Fruit fly (Drosophila melanogaster) whole organism, prepupa: ENCODE data around the gene mRF1.

Source experiments
- Blimp-1 ChIP-seq: fragments of 200-800 bp; sonication (Bioruptor generic); optimal IDR thresholded peaks from 3 replicates; lab custom pipeline; 2017; ENCODE audit warnings: missing biosample characterization, missing genetic modification characterization, mild to moderate bottlenecking, moderate library complexity, missing genetic modification reagents
- CG10669 ChIP-seq: fragments of 200-800 bp; sonication (Bioruptor generic); optimal IDR thresholded peaks from 3 replicates; lab custom pipeline; 2018; ENCODE audit warnings: missing biosample characterization, mild to moderate bottlenecking, missing genetic modification characterization, moderate library complexity
- CG11294 ChIP-seq: fragments of 200-800 bp; sonication (Bioruptor generic); IDR thresholded peaks from 2 replicates; pipeline ENCODE4 v1.3.6; 2022; ENCODE audit warnings: missing biosample characterization, missing genetic modification characterization
- CG11762 ChIP-seq: fragments of 200-800 bp; sonication (Bioruptor generic); optimal IDR thresholded peaks from 3 replicates; lab custom pipeline; 2016; ENCODE audit warnings: missing biosample characterization, missing genetic modification characterization; ENCODE audit not compliant: insufficient read depth
- CG11902 ChIP-seq: fragments of 200-800 bp; sonication (Bioruptor generic); optimal IDR thresholded peaks from 3 replicates; lab custom pipeline; 2016; ENCODE audit warnings: missing biosample characterization, missing genetic modification characterization
- CG15336 ChIP-seq: fragments of 200-800 bp; sonication (Bioruptor generic); IDR thresholded peaks from 2 replicates; pipeline ENCODE4 v1.3.6; 2022; ENCODE audit warnings: missing biosample characterization, missing genetic modification characterization
- CG1621 ChIP-seq: fragments of 200-800 bp; sonication (Bioruptor generic); optimal IDR thresholded peaks from 3 replicates; lab custom pipeline; 2018; ENCODE audit warnings: missing biosample characterization, mild to moderate bottlenecking, missing genetic modification characterization
- CG16779 ChIP-seq: fragments of 200-800 bp; sonication (Bioruptor generic); optimal IDR thresholded peaks from 3 replicates; lab custom pipeline; 2017; ENCODE audit warnings: missing biosample characterization, mild to moderate bottlenecking, missing genetic modification characterization
- CG3032 ChIP-seq: fragments of 200-800 bp; optimal IDR thresholded peaks from 2 replicates; lab custom pipeline; 2019; ENCODE audit warnings: missing biosample characterization, mild to moderate bottlenecking, missing genetic modification characterization, moderate library complexity
- CG31627 ChIP-seq: fragments of 200-800 bp; sonication (Bioruptor generic); optimal IDR thresholded peaks from 3 replicates; lab custom pipeline; 2016; ENCODE audit warnings: missing biosample characterization, missing genetic modification characterization
- CG32006 ChIP-seq: fragments of 200-800 bp; sonication (Bioruptor generic); optimal IDR thresholded peaks from 3 replicates; lab custom pipeline; 2017; ENCODE audit warnings: missing biosample characterization, mild to moderate bottlenecking, missing genetic modification characterization
- CG34406 ChIP-seq: fragments of 200-800 bp; sonication (Bioruptor generic); optimal IDR thresholded peaks from 3 replicates; lab custom pipeline; 2016; ENCODE audit warnings: missing biosample characterization, missing genetic modification characterization
- CG6163 ChIP-seq: fragments of 200-800 bp; sonication (Bioruptor generic); IDR thresholded peaks from 3 replicates; pipeline ENCODE4 v1.3.6; 2022; ENCODE audit warnings: missing biosample characterization, missing genetic modification characterization
- CG6276 ChIP-seq: fragments of 200-800 bp; sonication (Bioruptor generic); optimal IDR thresholded peaks from 2 replicates; lab custom pipeline; 2017; ENCODE audit warnings: missing biosample characterization, mild to moderate bottlenecking, missing genetic modification characterization
- CG6792 ChIP-seq: fragments of 200-800 bp; sonication (Bioruptor generic); optimal IDR thresholded peaks from 3 replicates; lab custom pipeline; 2016; ENCODE audit warnings: missing biosample characterization, missing genetic modification characterization
- CG6808 ChIP-seq: fragments of 200-800 bp; sonication (Bioruptor generic); optimal IDR thresholded peaks from 3 replicates; lab custom pipeline; 2017; ENCODE audit warnings: missing biosample characterization, missing genetic modification characterization, mild to moderate bottlenecking, moderate library complexity, missing genetic modification reagents
- CG6854 ChIP-seq: fragments of 200-800 bp; sonication (Bioruptor generic); optimal IDR thresholded peaks from 2 replicates; lab custom pipeline; 2017; ENCODE audit warnings: missing biosample characterization, mild to moderate bottlenecking, missing genetic modification characterization
- CG7368 ChIP-seq: fragments of 200-800 bp; sonication (Bioruptor generic); optimal IDR thresholded peaks from 3 replicates; lab custom pipeline; 2016; ENCODE audit warnings: missing biosample characterization, missing genetic modification characterization
- CG8119 ChIP-seq: fragments of 200-800 bp; sonication (Bioruptor generic); IDR thresholded peaks from 3 replicates; pipeline ENCODE4 v1.3.6; 2022; ENCODE audit warnings: missing biosample characterization, missing genetic modification characterization
- CG8319 ChIP-seq: fragments of 200-800 bp; sonication (Bioruptor generic); optimal IDR thresholded peaks from 3 replicates; lab custom pipeline; 2016; ENCODE audit warnings: missing biosample characterization, missing genetic modification characterization
- CG9139 ChIP-seq: fragments of 200-800 bp; sonication (Bioruptor generic); optimal IDR thresholded peaks from 3 replicates; lab custom pipeline; 2017; ENCODE audit warnings: missing biosample characterization, mild to moderate bottlenecking, missing genetic modification characterization
- Eip78C ChIP-seq: fragments of 200-800 bp; sonication (Bioruptor generic); peaks from one replicate; lab custom pipeline; 2016; ENCODE audit warnings: missing biosample characterization, missing genetic modification characterization
- Eip93F ChIP-seq: fragments of 200-800 bp; sonication (Bioruptor generic); optimal IDR thresholded peaks from 2 replicates; lab custom pipeline; 2016; ENCODE audit warnings: missing biosample characterization, mild to moderate bottlenecking, missing genetic modification characterization
- Ets21C ChIP-seq: fragments of 200-800 bp; sonication (Bioruptor generic); optimal IDR thresholded peaks from 3 replicates; lab custom pipeline; 2016; ENCODE audit warnings: missing biosample characterization, missing genetic modification characterization
- Gug ChIP-seq: fragments of 200-800 bp; sonication (Bioruptor generic); IDR thresholded peaks from 2 replicates; pipeline ENCODE4 v1.3.6; 2022; ENCODE audit warnings: missing biosample characterization, missing genetic modification characterization
- Hr38 ChIP-seq: sonication (Bioruptor generic); optimal IDR thresholded peaks from 2 replicates; lab custom pipeline; 2016; ENCODE audit warnings: missing biosample characterization, missing genetic modification characterization
- Hr39 ChIP-seq: fragments of 200-800 bp; sonication (Bioruptor generic); optimal IDR thresholded peaks from 2 replicates; lab custom pipeline; 2016; ENCODE audit warnings: missing biosample characterization, missing genetic modification characterization
- Hr4 ChIP-seq: fragments of 200-800 bp; sonication (Bioruptor generic); optimal IDR thresholded peaks from 3 replicates; lab custom pipeline; 2016; ENCODE audit warnings: missing biosample characterization, missing genetic modification characterization
- Met ChIP-seq: fragments of 200-800 bp; sonication (Bioruptor generic); optimal IDR thresholded peaks from 3 replicates; lab custom pipeline; 2016; ENCODE audit warnings: missing biosample characterization, missing genetic modification characterization
- OdsH ChIP-seq: fragments of 200-800 bp; sonication (Bioruptor generic); optimal IDR thresholded peaks from 3 replicates; lab custom pipeline; 2016; ENCODE audit warnings: missing biosample characterization, missing genetic modification characterization
- Smox ChIP-seq: fragments of 200-800 bp; sonication (Bioruptor generic); optimal IDR thresholded peaks from 3 replicates; lab custom pipeline; 2016; ENCODE audit warnings: missing biosample characterization, missing genetic modification characterization
- Sox102F ChIP-seq: fragments of 200-800 bp; sonication (Bioruptor generic); optimal IDR thresholded peaks from 2 replicates; lab custom pipeline; 2016; ENCODE audit warnings: missing biosample characterization, mild to moderate bottlenecking, missing genetic modification characterization
- Sox14 ChIP-seq: fragments of 200-800 bp; sonication (Bioruptor generic); optimal IDR thresholded peaks from 3 replicates; lab custom pipeline; 2016; ENCODE audit warnings: missing biosample characterization, missing genetic modification characterization
- Sox15 ChIP-seq: fragments of 200-800 bp; sonication (Bioruptor generic); optimal IDR thresholded peaks from 3 replicates; lab custom pipeline; 2016; ENCODE audit warnings: missing biosample characterization, missing genetic modification characterization
- cyc ChIP-seq: fragments of 200-800 bp; sonication (Bioruptor generic); optimal IDR thresholded peaks from 3 replicates; lab custom pipeline; 2016; ENCODE audit warnings: missing biosample characterization, missing genetic modification characterization
- dac ChIP-seq: fragments of 200-800 bp; sonication (Bioruptor generic); optimal IDR thresholded peaks from 2 replicates; lab custom pipeline; 2017; ENCODE audit warnings: missing biosample characterization, mild to moderate bottlenecking, missing genetic modification characterization
- dsx ChIP-seq: fragments of 200-800 bp; optimal IDR thresholded peaks from 3 replicates; lab custom pipeline; 2019; ENCODE audit warnings: missing biosample characterization, mild to moderate bottlenecking, missing genetic modification characterization, moderate library complexity; ENCODE audit not compliant: poor library complexity, severe bottlenecking
- eg ChIP-seq: fragments of 200-800 bp; sonication (Bioruptor generic); IDR thresholded peaks from 3 replicates; pipeline ENCODE4 v1.3.6; 2022; ENCODE audit warnings: missing biosample characterization, missing genetic modification characterization
- esn ChIP-seq: fragments of 200-800 bp; sonication (Bioruptor generic); optimal IDR thresholded peaks from 2 replicates; lab custom pipeline; 2016; ENCODE audit warnings: missing biosample characterization, mild to moderate bottlenecking, missing genetic modification characterization, moderate library complexity
- lz ChIP-seq: fragments of 200-800 bp; sonication (Bioruptor generic); optimal IDR thresholded peaks from 3 replicates; lab custom pipeline; 2016; ENCODE audit warnings: missing biosample characterization, missing genetic modification characterization
- net ChIP-seq: fragments of 200-800 bp; sonication (Bioruptor generic); optimal IDR thresholded peaks from 3 replicates; lab custom pipeline; 2016; ENCODE audit warnings: missing biosample characterization, missing genetic modification characterization
- pdm3 ChIP-seq: fragments of 200-800 bp; sonication (Bioruptor generic); optimal IDR thresholded peaks from 3 replicates; lab custom pipeline; 2016; ENCODE audit warnings: missing biosample characterization, missing genetic modification characterization
- svp ChIP-seq: fragments of 200-800 bp; sonication (Bioruptor generic); peaks from one replicate; lab custom pipeline; 2016; ENCODE audit warnings: missing biosample characterization, missing genetic modification characterization
- vri ChIP-seq: fragments of 200-800 bp; sonication (Bioruptor generic); optimal IDR thresholded peaks from 3 replicates; lab custom pipeline; 2016; ENCODE audit warnings: missing biosample characterization, mild to moderate bottlenecking, missing genetic modification characterization

The mRF1 gene

dm6 chr2L:13191894-13192293 lies 27.9 kb upstream of the mRF1 start, which contains the start of the genes CG16974 and Edem2 (continued):
- TF ChIP-seq Hr38 (GFP tag; lab: Kevin White, UChicago) (no peak), CG10669 (GFP tag; lab: Kevin White, UChicago) (no peak), CG8119 (GFP tag; lab: Robert Waterston, UW) (peak; percentile 37; the same call in 1 of the 3 replicates), Sox14 (GFP tag; lab: Kevin White, UChicago) (no peak), Smox (GFP tag; lab: Kevin White, UChicago) (no peak), CG32006 (no peak), Eip78C (GFP tag; lab: Kevin White, UChicago) (no peak), CG9139 (no peak), CG6792 (GFP tag; lab: Kevin White, UChicago) (no peak), CG6276 (no peak), Eip93F (GFP tag; lab: Kevin White, UChicago) (peak; percentile 68), esn (GFP tag; lab: Kevin White, UChicago) (peak; percentile 77), net (GFP tag; lab: Kevin White, UChicago) (no peak), vri (GFP tag; lab: Kevin White, UChicago) (peak; percentile 69), Sox102F (GFP tag; lab: Kevin White, UChicago) (no peak), CG31627 (no peak), CG34406 (GFP tag; lab: Kevin White, UChicago) (no peak), CG6808 (no peak), dac (GFP tag; lab: Kevin White, UChicago) (no peak), OdsH (GFP tag; lab: Kevin White, UChicago) (no peak), CG6163 (GFP tag; lab: Robert Waterston, UW) (peak; percentile 49; the same call in 2 of the 3 replicates), CG8319 (GFP tag; lab: Kevin White, UChicago) (no peak), pdm3 (GFP tag; lab: Kevin White, UChicago) (no peak), CG7368 (GFP tag; lab: Kevin White, UChicago) (no peak), svp (no peak), lz (GFP tag; lab: Kevin White, UChicago) (no peak), Blimp-1 (no peak), CG6854 (GFP tag; lab: Kevin White, UChicago) (peak; percentile 17), cyc (GFP tag; lab: Kevin White, UChicago) (peak; percentile 61), Hr39 (no peak), CG11762 (GFP tag; lab: Kevin White, UChicago) (no peak), Ets21C (GFP tag; lab: Kevin White, UChicago) (peak; percentile 56), Met (GFP tag; lab: Kevin White, UChicago) (no peak)

- no peak for TF ChIP-seq CG11902 (GFP tag; lab: Kevin White, UChicago)
- TF ChIP-seq CG8119 (GFP tag; lab: Robert Waterston, UW) = no peak
These were observed 24.0 kb upstream of the mRF1 start for dm6 chr2L:13195822-13196221.

dm6 chr2L:13202960-13203436 lies 16.8 kb upstream of the mRF1 start, which contains the start of gene CG16972:
TSS of gene CG16972 (minus strand) at chr2L:13203295.
- TF ChIP-seq Ets21C (GFP tag; lab: Kevin White, UChicago) (no peak), CG1621 (peak; percentile 99), lz (GFP tag; lab: Kevin White, UChicago) (no peak), CG8119 (GFP tag; lab: Robert Waterston, UW) (0 out of 3 replicates have a peak, but pooled peaks have one; percentile 15)
- TF ChIP-seq, all 60 proteins: peak for 2

- TF ChIP-seq CG11294 (GFP tag; lab: Robert Waterston, UW) (no peak; the same call in 1 of the 2 replicates), CG3032 (tag; lab: Kevin White, UChicago) (peak; percentile 68), pdm3 (GFP tag; lab: Kevin White, UChicago) (no peak), CG8319 (GFP tag; lab: Kevin White, UChicago) (no peak), Sox15 (GFP tag; lab: Kevin White, UChicago) (peak; percentile 13), lz (GFP tag; lab: Kevin White, UChicago) (peak; percentile 31), Eip78C (GFP tag; lab: Kevin White, UChicago) (peak; percentile 67), CG11762 (GFP tag; lab: Kevin White, UChicago) (no peak), eg (GFP tag; lab: Robert Waterston, UW) (peak; percentile 37; the same call in 2 of the 3 replicates), svp (peak; percentile 73), dsx (GFP tag; lab: Kevin White, UChicago) (no peak), CG6276 (no peak), CG15336 (GFP tag; lab: Robert Waterston, UW) (peak; percentile 44), vri (GFP tag; lab: Kevin White, UChicago) (no peak), esn (GFP tag; lab: Kevin White, UChicago) (peak; percentile 41), dac (GFP tag; lab: Kevin White, UChicago) (no peak), CG6854 (GFP tag; lab: Kevin White, UChicago) (peak; percentile 67), CG16779 (tag; lab: Kevin White, UChicago) (no peak), Gug (GFP tag; lab: Robert Waterston, UW) (no peak), Hr4 (GFP tag; lab: Kevin White, UChicago) (no peak)
These were observed 16.2 kb upstream of the mRF1 start, which contains the start of gene Pect for dm6 chr2L:13203437-13204137. TSS of gene Pect (plus strand) at chr2L:13203762.
